Worm (Caenorhabditis elegans) whole organism, L1 larva: Measurements from ENCODE around the gene igeg-2.

Source experiments
- C04F5.9 ChIP-seq: sonication (generic microtip); optimal IDR thresholded peaks from 2 replicates; lab custom pipeline; 2016; ENCODE audit warnings: missing genetic modification characterization, missing compliant biosample characterization
- C34B4.2 ChIP-seq: sonication (generic microtip); optimal IDR thresholded peaks from 2 replicates; lab custom pipeline; 2017; ENCODE audit warnings: mild to moderate bottlenecking, missing genetic modification characterization, missing compliant biosample characterization
- Y116A8C.19 ChIP-seq: sonication (generic microtip); optimal IDR thresholded peaks from 2 replicates; lab custom pipeline; 2016; ENCODE audit warnings: missing compliant biosample characterization, missing genetic modification characterization, borderline replicate concordance
- ama-1 ChIP-seq: fragments of 150-350 bp; optimal IDR thresholded peaks from 2 replicates; lab custom pipeline; 2014
- ceh-82 ChIP-seq, 3 experiments: fragments of 150-350 bp in 1 of 3; sonication (generic microtip) in 2 of 3; optimal IDR thresholded peaks; 2 replicates each; lab custom pipeline; 2014 to 2017; ENCODE audit warnings: missing biosample characterization in 3 of 3, missing genetic modification characterization in 3 of 3
- ceh-88 ChIP-seq: fragments of 200-800 bp; sonication (Bioruptor generic); IDR thresholded peaks from 2 replicates; pipeline ENCODE4 v1.3.6; 2022; ENCODE audit warnings: missing genetic modification characterization, missing compliant biosample characterization
- ces-1 ChIP-seq: fragments of 150-350 bp; optimal IDR thresholded peaks from 2 replicates; lab custom pipeline; 2014; ENCODE audit warnings: missing biosample characterization, missing genetic modification reagents, missing genetic modification characterization
- dsc-1 ChIP-seq: sonication (generic microtip); optimal IDR thresholded peaks from 2 replicates; lab custom pipeline; 2016; ENCODE audit warnings: mild to moderate bottlenecking, missing genetic modification characterization, missing compliant biosample characterization
- efl-1 ChIP-seq, 4 experiments: fragments of 150-350 bp; optimal IDR thresholded peaks in 3 of 4; peaks in 1 of 4; 1 replicate in 1 of 4; 2 replicates in 3 of 4; lab custom pipeline; 2014; ENCODE audit warnings: missing biosample characterization in 2 of 4, missing genetic modification characterization in 2 of 4, missing genetic modification reagents in 2 of 4
- egl-27 ChIP-seq, 2 experiments: fragments of 150-350 bp in 1 of 2; sonication (generic microtip); optimal IDR thresholded peaks; 3 replicates each; lab custom pipeline; 2017 to 2018; ENCODE audit warnings: missing biosample characterization in 2 of 2, missing genetic modification characterization in 2 of 2, missing genetic modification reagents in 2 of 2
- elt-2 ChIP-seq: sonication (generic microtip); optimal IDR thresholded peaks from 2 replicates; lab custom pipeline; 2016; ENCODE audit warnings: missing genetic modification characterization, mild to moderate bottlenecking, inconsistent platforms, missing compliant biosample characterization, missing genetic modification reagents
- fkh-10 ChIP-seq: sonication (generic microtip); optimal IDR thresholded peaks from 2 replicates; lab custom pipeline; 2017; ENCODE audit warnings: missing biosample characterization, missing genetic modification reagents, missing genetic modification characterization
- fos-1 ChIP-seq: fragments of 150-350 bp; optimal IDR thresholded peaks from 2 replicates; lab custom pipeline; 2014; ENCODE audit warnings: missing biosample characterization, missing genetic modification characterization
- hlh-17 ChIP-seq: fragments of 200-800 bp; sonication (Bioruptor generic); optimal IDR thresholded peaks from 2 replicates; lab custom pipeline; 2018; ENCODE audit warnings: missing genetic modification characterization, mild to moderate bottlenecking, missing compliant biosample characterization, moderate library complexity, borderline replicate concordance
- hpl-2 ChIP-seq: fragments of 150-350 bp; optimal IDR thresholded peaks from 2 replicates; lab custom pipeline; 2014; ENCODE audit warnings: missing biosample characterization, missing genetic modification reagents, missing genetic modification characterization
- irx-1 ChIP-seq: sonication (generic microtip); optimal IDR thresholded peaks from 2 replicates; lab custom pipeline; 2016; ENCODE audit warnings: missing genetic modification characterization, missing compliant biosample characterization
- lin-14 ChIP-seq: fragments of 200-800 bp; sonication (Bioruptor generic); optimal IDR thresholded peaks from 2 replicates; lab custom pipeline; 2018; ENCODE audit warnings: mild to moderate bottlenecking, missing genetic modification characterization, moderate library complexity, missing compliant biosample characterization
- lin-35 ChIP-seq, 2 experiments: fragments of 150-350 bp; optimal IDR thresholded peaks; 2 replicates each; lab custom pipeline; 2014; ENCODE audit warnings: missing biosample characterization in 2 of 2, missing genetic modification characterization in 2 of 2, missing genetic modification reagents in 2 of 2
- lir-3 ChIP-seq: sonication (generic microtip); optimal IDR thresholded peaks from 2 replicates; lab custom pipeline; 2016; ENCODE audit warnings: mild to moderate bottlenecking, missing genetic modification characterization, moderate library complexity, missing compliant biosample characterization; ENCODE audit not compliant: poor library complexity
- lsy-2 ChIP-seq, 2 experiments: fragments of 150-350 bp; optimal IDR thresholded peaks; 2 replicates each; lab custom pipeline; 2014; ENCODE audit warnings: missing biosample characterization in 2 of 2, missing genetic modification characterization in 2 of 2
- mab-9 ChIP-seq: fragments of 200-800 bp; sonication (Bioruptor generic); IDR thresholded peaks from 2 replicates; pipeline ENCODE4 v1.3.6; 2022; ENCODE audit warnings: missing genetic modification reagents, missing genetic modification characterization, missing compliant biosample characterization
- mdl-1 ChIP-seq, 2 experiments: fragments of 150-350 bp; optimal IDR thresholded peaks; 2 replicates each; lab custom pipeline; 2014 to 2017; ENCODE audit warnings: missing biosample characterization in 2 of 2, missing genetic modification characterization in 2 of 2, inconsistent platforms in 1 of 2
- mep-1 ChIP-seq: fragments of 150-350 bp; optimal IDR thresholded peaks from 2 replicates; lab custom pipeline; 2014; ENCODE audit warnings: missing biosample characterization, missing genetic modification characterization
- nhr-11 ChIP-seq: fragments of 150-350 bp; optimal IDR thresholded peaks from 2 replicates; lab custom pipeline; 2014; ENCODE audit warnings: missing biosample characterization, missing genetic modification characterization
- nhr-12 ChIP-seq: sonication (generic microtip); optimal IDR thresholded peaks from 2 replicates; lab custom pipeline; 2017; ENCODE audit warnings: missing biosample characterization, missing genetic modification characterization
- nhr-19 ChIP-seq: fragments of 200-800 bp; sonication (Bioruptor generic); conservative IDR thresholded peaks from 2 replicates; pipeline ENCODE4 v1.3.6; 2022; ENCODE audit warnings: missing genetic modification characterization, missing compliant biosample characterization
- nhr-237 ChIP-seq: fragments of 150-350 bp; optimal IDR thresholded peaks from 2 replicates; lab custom pipeline; 2014; ENCODE audit warnings: missing biosample characterization, missing genetic modification characterization
- nhr-71 ChIP-seq: sonication (generic microtip); optimal IDR thresholded peaks from 2 replicates; lab custom pipeline; 2016; ENCODE audit warnings: mild to moderate bottlenecking, missing genetic modification characterization, moderate library complexity, missing compliant biosample characterization
- nhr-85 ChIP-seq: sonication (generic microtip); peaks from one replicate; lab custom pipeline; 2016; ENCODE audit warnings: missing genetic modification characterization, inconsistent platforms, missing compliant biosample characterization
- nhr-90 ChIP-seq: sonication (generic microtip); optimal IDR thresholded peaks from 2 replicates; lab custom pipeline; 2016; ENCODE audit warnings: mild to moderate bottlenecking, missing genetic modification characterization, missing compliant biosample characterization; ENCODE audit not compliant: poor library complexity
- rnt-1 ChIP-seq: sonication (generic microtip); optimal IDR thresholded peaks from 2 replicates; lab custom pipeline; 2016; ENCODE audit warnings: mild to moderate bottlenecking, missing genetic modification characterization, moderate library complexity, missing compliant biosample characterization
- skn-1 ChIP-seq: fragments of 150-350 bp; optimal IDR thresholded peaks from 2 replicates; lab custom pipeline; 2014; ENCODE audit warnings: missing biosample characterization, missing genetic modification characterization
- snu-23 ChIP-seq: sonication (generic microtip); optimal IDR thresholded peaks from 2 replicates; lab custom pipeline; 2016; ENCODE audit warnings: missing genetic modification characterization, missing compliant biosample characterization
- sox-4 ChIP-seq: sonication (generic microtip); optimal IDR thresholded peaks from 2 replicates; lab custom pipeline; 2016; ENCODE audit warnings: missing genetic modification characterization, missing compliant biosample characterization
- sptf-1 ChIP-seq: fragments of 150-350 bp; optimal IDR thresholded peaks from 2 replicates; lab custom pipeline; 2014; ENCODE audit warnings: missing biosample characterization, missing genetic modification characterization
- tbx-2 ChIP-seq: sonication (generic microtip); optimal IDR thresholded peaks from 2 replicates; lab custom pipeline; 2016; ENCODE audit warnings: missing genetic modification characterization, missing compliant biosample characterization
- unc-130 ChIP-seq: fragments of 150-350 bp; optimal IDR thresholded peaks from 2 replicates; lab custom pipeline; 2017; ENCODE audit warnings: missing biosample characterization, missing genetic modification characterization, inconsistent platforms
- vab-15 ChIP-seq: sonication (generic microtip); optimal IDR thresholded peaks from 2 replicates; lab custom pipeline; 2017; ENCODE audit warnings: missing genotype, mild to moderate bottlenecking, missing genetic modification characterization, missing compliant biosample characterization
- zag-1 ChIP-seq: fragments of 150-350 bp; optimal IDR thresholded peaks from 2 replicates; lab custom pipeline; 2014; ENCODE audit warnings: missing biosample characterization, missing genetic modification characterization

The igeg-2 gene

DNA sequence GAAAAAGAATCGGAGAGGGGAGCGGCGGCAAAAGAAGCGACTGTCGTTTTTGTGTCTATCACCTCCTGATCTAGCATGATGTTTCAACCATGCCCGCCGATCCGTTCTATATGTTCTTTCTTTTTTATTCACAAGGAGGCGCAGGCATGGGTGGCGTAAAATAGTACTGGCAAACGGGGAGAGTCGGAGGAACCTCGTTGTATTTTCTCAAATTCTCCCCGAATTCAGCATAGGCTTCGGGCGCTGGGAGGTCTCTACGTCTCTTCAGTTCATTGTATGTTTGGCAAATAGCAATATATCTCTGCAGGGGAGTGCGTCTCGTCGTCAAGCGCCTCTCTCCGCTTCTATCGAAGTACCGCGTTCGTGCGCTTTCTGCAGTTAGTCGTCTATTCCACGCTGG lies 18.8 kb upstream of the igeg-2 start, which contains the start of gene lin-14 (continued):
- TF ChIP-seq nhr-12 (tag; lab: Kevin White, UChicago) (no peak), C34B4.2 (tag; lab: Kevin White, UChicago) (no peak), nhr-85 (tag; lab: Kevin White, UChicago) (peak; percentile 91), ama-1 (no peak), mep-1 (peak; percentile 82), nhr-19 (GFP tag; lab: Robert Waterston, UW) (peak; percentile 61; the same call in 1 of the 2 replicates), nhr-11 (tag; lab: Kevin White, UChicago) (no peak), skn-1 (tag; lab: Kevin White, UChicago) (peak; percentile 58), dsc-1 (tag; lab: Kevin White, UChicago) (peak; percentile 62), fkh-10 (GFP tag; lab: Kevin White, UChicago) (peak; percentile 21), irx-1 (tag; lab: Kevin White, UChicago) (peak; percentile 51), hlh-17 (no peak), Y116A8C.19 (tag; lab: Kevin White, UChicago) (no peak), tbx-2 (tag; lab: Kevin White, UChicago) (peak; percentile 76), egl-27 (tag; optimal IDR thresholded peaks at IDR 0.05; lab: Kevin White, UChicago) (peak in 1 of 2 experiments; percentile 62), hpl-2 (GFP tag; lab: Kevin White, UChicago) (no peak), fos-1 (tag; lab: Kevin White, UChicago) (peak; percentile 36), ces-1 (no peak)
- TF ChIP-seq, all 84 proteins: peak for 38

DNA sequence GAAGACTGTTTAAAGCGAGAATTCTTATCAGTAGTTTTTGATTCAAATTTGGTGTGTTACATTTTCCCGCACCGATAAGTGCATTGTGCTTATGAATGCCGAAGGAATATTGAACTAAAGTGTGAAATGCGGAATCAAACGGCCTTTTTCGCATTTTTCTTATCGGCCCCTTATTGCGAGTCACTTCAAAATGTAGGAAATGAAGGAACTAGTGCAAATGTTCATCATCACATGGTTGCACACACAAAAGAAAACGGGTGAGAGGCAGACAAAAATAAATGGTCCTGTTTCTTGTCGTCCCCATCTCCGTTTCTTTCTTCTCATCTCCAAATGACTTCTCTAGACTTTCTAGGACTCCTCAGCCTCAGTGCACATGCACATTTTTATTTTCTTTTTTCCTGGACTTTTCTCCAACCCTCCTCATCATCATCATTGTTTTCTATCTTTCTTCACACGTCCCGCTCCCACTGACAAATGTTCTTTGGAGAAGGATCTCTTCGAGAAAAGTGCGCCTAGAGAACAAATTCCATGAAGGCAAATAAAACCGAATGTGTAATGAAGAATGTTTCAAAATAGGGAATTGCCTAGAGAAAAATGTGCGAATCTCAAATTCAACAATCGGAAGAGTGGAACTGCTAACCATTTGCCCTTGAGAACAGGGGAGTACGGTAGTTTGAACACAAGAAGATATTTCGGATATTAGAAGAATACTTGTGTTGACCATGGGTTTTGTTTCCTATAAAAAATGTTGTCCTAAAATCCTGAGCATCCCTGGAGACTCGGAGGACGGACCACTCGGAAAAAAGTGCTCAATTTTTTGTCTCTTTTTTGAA lies 18.1 kb upstream of the igeg-2 start:
- TF ChIP-seq skn-1 (tag; lab: Kevin White, UChicago): no peak
- TF ChIP-seq unc-130 (tag; lab: Kevin White, UChicago): peak; percentile 36
- TF ChIP-seq vab-15: no peak
- peak; percentile 88 for TF ChIP-seq elt-2 (tag; lab: Kevin White, UChicago)
- no peak for TF ChIP-seq ceh-88
- TF ChIP-seq zag-1 (tag; lab: Kevin White, UChicago): peak; percentile 21
- peak in 1 of 2 experiments; percentile 58 for TF ChIP-seq mdl-1 (tag; optimal IDR thresholded peaks at IDR 0.05; lab: Kevin White, UChicago)
- peak; percentile 26; the same call in 1 of the 2 replicates for TF ChIP-seq nhr-19 (GFP tag; lab: Robert Waterston, UW)
- TF ChIP-seq lsy-2 (tag; optimal IDR thresholded peaks at IDR 0.05; lab: Kevin White, UChicago): peak; percentile 23 to 42
- TF ChIP-seq lin-35 (GFP tag; optimal IDR thresholded peaks at IDR 0.05; lab: Kevin White, UChicago): peak; percentile 2 to 4
- TF ChIP-seq mep-1: peak; percentile 14
- TF ChIP-seq snu-23 (GFP tag; lab: Kevin White, UChicago): peak; percentile 41
- TF ChIP-seq nhr-71 (tag; lab: Kevin White, UChicago): peak; percentile 69
- peak; percentile 63 for TF ChIP-seq dsc-1 (tag; lab: Kevin White, UChicago)
- TF ChIP-seq lir-3 (tag; lab: Kevin White, UChicago): no peak
- TF ChIP-seq nhr-237 (tag; lab: Kevin White, UChicago): no peak
- TF ChIP-seq mab-9 (GFP tag; lab: Robert Waterston, UW): 0 out of 2 replicates have a peak, but pooled peaks have one; percentile 29
- no peak for TF ChIP-seq C04F5.9
- TF ChIP-seq rnt-1: peak; percentile 62
- TF ChIP-seq lin-14 (GFP tag; lab: Kevin White, UChicago): peak; percentile 88
- TF ChIP-seq ceh-82 (tag; optimal IDR thresholded peaks at IDR 0.05; lab: Kevin White, UChicago): peak in 1 of 3 experiments; percentile 1

DNA sequence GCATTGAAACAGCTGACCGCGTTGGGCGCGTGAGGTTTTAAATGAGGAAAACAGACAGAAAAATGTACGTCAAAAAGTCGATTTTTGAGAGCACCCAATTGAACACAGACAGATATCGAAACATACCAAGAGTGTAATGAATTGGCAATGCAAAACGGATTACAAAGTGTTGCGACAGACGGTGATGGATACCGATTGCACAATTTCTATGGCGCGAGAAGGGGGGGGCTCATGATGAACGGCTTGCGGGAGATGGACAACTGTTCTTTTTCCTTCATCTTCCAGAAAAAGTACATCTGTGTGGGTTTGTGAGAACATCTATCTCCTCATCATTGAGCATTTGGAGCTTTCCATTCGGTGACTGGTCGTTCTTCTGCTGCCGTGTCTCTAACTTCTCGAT lies 17.1 kb upstream of the igeg-2 start:
- TF ChIP-seq sptf-1 (tag; lab: Kevin White, UChicago) (no peak), C34B4.2 (tag; lab: Kevin White, UChicago) (no peak), mep-1 (no peak), elt-2 (tag; lab: Kevin White, UChicago) (no peak), rnt-1 (peak; percentile 8), nhr-90 (tag; lab: Kevin White, UChicago) (no peak), sox-4 (tag; lab: Kevin White, UChicago) (no peak), efl-1 (optimal IDR thresholded peaks at IDR 0.05; lab: Kevin White, UChicago) (no peak), efl-1 (GFP tag; optimal IDR thresholded peaks at IDR 0.05 in 1 of 2; lab: Kevin White, UChicago) (peak in 1 of 2 experiments; percentile 22)
